Worm (Caenorhabditis elegans) whole organism, L4/young adult: ENCODE data around the gene asns-1.

Source experiments
- W03F9.2 ChIP-seq: fragments of 150-350 bp; optimal IDR thresholded peaks from 2 replicates; lab custom pipeline; 2014; ENCODE audit warnings: missing biosample characterization, missing genetic modification characterization
- dao-5 ChIP-seq: sonication (generic microtip); optimal IDR thresholded peaks from 2 replicates; lab custom pipeline; 2016; ENCODE audit warnings: missing genotype, missing genetic modification characterization, moderate library complexity, missing compliant biosample characterization
- him-1 ChIP-seq: sonication (generic microtip); optimal IDR thresholded peaks from 2 replicates; lab custom pipeline; 2016; ENCODE audit warnings: missing genotype, missing genetic modification reagents, missing genetic modification characterization, missing compliant biosample characterization

asns-1 gene

DNA sequence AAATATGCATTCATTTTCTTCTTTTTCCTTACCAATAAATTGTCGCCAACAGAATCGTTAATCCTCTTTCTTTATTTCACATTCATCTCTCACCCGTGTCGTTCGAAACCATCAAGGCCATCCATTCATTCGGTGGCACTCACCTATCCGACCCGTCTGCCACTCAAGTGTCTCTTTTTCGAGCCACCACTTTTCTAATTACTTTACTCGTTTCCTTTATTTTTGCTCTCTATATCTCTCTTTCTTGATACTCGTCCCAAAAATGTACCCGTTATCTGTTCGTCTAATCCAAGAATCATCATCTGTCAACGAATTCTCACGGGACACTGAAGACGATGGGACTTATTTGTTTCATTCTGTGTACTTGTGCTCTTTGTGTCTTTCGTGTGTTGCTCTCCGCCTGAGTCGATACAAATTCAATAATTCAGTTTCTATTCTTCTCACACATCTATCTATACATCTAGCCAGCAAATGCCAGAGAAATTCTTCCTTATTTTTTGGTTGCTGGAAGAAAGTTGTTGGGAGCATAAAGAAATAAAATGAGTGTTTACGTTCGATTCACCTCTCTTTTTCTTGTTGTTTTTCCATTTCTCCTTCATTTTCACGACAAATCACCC lies 46.8 kb downstream of the asns-1 start:
- TF ChIP-seq dao-5 (tag; lab: Kevin White, UChicago) (no peak), W03F9.2 (tag; lab: Kevin White, UChicago) (no peak), him-1 (tag; lab: Kevin White, UChicago) (no peak)

ce11 chrV:8594105-8594964 lies 48.4 kb downstream of the asns-1 start, which contains the start of gene tag-196:
Gene tag-196, plus strand, starts transcription at chrV:8594914.
- TF ChIP-seq W03F9.2 (tag; lab: Kevin White, UChicago) (no peak), dao-5 (tag; lab: Kevin White, UChicago) (no peak), him-1 (tag; lab: Kevin White, UChicago) (no peak)
